Fruit fly (Drosophila melanogaster) whole organism, embryonic: ENCODE data around the gene bnl.

Source experiments
- CG11093 ChIP-seq: fragments of 200-800 bp; sonication (Bioruptor generic); IDR thresholded peaks from 3 replicates; pipeline ENCODE4 v1.3.6; 2022; ENCODE audit warnings: missing biosample characterization, missing genetic modification characterization
- CG11456 ChIP-seq: fragments of 200-800 bp; sonication (Bioruptor generic); IDR thresholded peaks from 3 replicates; pipeline ENCODE4 v1.3.6; 2022; ENCODE audit warnings: missing biosample characterization, missing genetic modification characterization
- CG12391 ChIP-seq: fragments of 200-800 bp; sonication (Bioruptor generic); optimal IDR thresholded peaks from 3 replicates; lab custom pipeline; 2018; ENCODE audit warnings: missing biosample characterization, mild to moderate bottlenecking, missing genetic modification characterization, moderate library complexity
- CG12769 ChIP-seq: fragments of 200-800 bp; sonication (Bioruptor generic); optimal IDR thresholded peaks from 2 replicates; lab custom pipeline; 2019; ENCODE audit warnings: missing biosample characterization, mild to moderate bottlenecking, missing genetic modification characterization, moderate library complexity
- CG14965 ChIP-seq: fragments of 200-800 bp; sonication (Bioruptor generic); optimal IDR thresholded peaks from 2 replicates; lab custom pipeline; 2016; ENCODE audit warnings: missing biosample characterization, missing genetic modification characterization, borderline replicate concordance
- CG1529 ChIP-seq: fragments of 200-800 bp; sonication (Bioruptor generic); optimal IDR thresholded peaks from 3 replicates; lab custom pipeline; 2018; ENCODE audit warnings: missing biosample characterization, missing genetic modification characterization
- CG1602 ChIP-seq: fragments of 200-800 bp; sonication (Bioruptor generic); optimal IDR thresholded peaks from 3 replicates; lab custom pipeline; 2016; ENCODE audit warnings: missing biosample characterization, missing genetic modification characterization
- CG16779 ChIP-seq: fragments of 200-800 bp; sonication (Bioruptor generic); IDR thresholded peaks from 2 replicates; pipeline ENCODE4 v1.3.6; 2022; ENCODE audit warnings: missing biosample characterization, missing genetic modification characterization
- CG17361 ChIP-seq: fragments of 200-800 bp; sonication (Bioruptor generic); IDR thresholded peaks from 3 replicates; pipeline ENCODE4 v1.3.6; 2022; ENCODE audit warnings: missing biosample characterization, missing genetic modification characterization
- CG18262 ChIP-seq: fragments of 200-800 bp; optimal IDR thresholded peaks from 3 replicates; lab custom pipeline; 2019; ENCODE audit warnings: missing biosample characterization, mild to moderate bottlenecking, missing genetic modification characterization, moderate library complexity
- CG18599 ChIP-seq: fragments of 200-800 bp; sonication (Bioruptor generic); optimal IDR thresholded peaks from 3 replicates; lab custom pipeline; 2017; ENCODE audit warnings: missing biosample characterization, missing genetic modification characterization, mild to moderate bottlenecking, moderate library complexity, missing genetic modification reagents
- CG2116 ChIP-seq: fragments of 200-800 bp; sonication (Bioruptor generic); optimal IDR thresholded peaks from 3 replicates; lab custom pipeline; 2018; ENCODE audit warnings: missing biosample characterization, mild to moderate bottlenecking, missing genetic modification characterization
- CG6254 ChIP-seq: fragments of 200-800 bp; sonication (Bioruptor generic); optimal IDR thresholded peaks from 3 replicates; lab custom pipeline; 2017; ENCODE audit warnings: mild to moderate bottlenecking, missing biosample characterization, missing genetic modification reagents, missing genetic modification characterization
- CG6813 ChIP-seq: fragments of 200-800 bp; sonication (Bioruptor generic); optimal IDR thresholded peaks from 2 replicates; lab custom pipeline; 2017; ENCODE audit warnings: missing biosample characterization, missing genetic modification characterization, mild to moderate bottlenecking, moderate library complexity, missing genetic modification reagents
- CG7786 ChIP-seq: fragments of 200-800 bp; sonication (Bioruptor generic); optimal IDR thresholded peaks from 2 replicates; lab custom pipeline; 2016; ENCODE audit warnings: missing biosample characterization, missing genetic modification characterization
- CG7839 ChIP-seq: fragments of 200-800 bp; sonication (Bioruptor generic); optimal IDR thresholded peaks from 3 replicates; lab custom pipeline; 2018; ENCODE audit warnings: missing biosample characterization, mild to moderate bottlenecking, missing genetic modification characterization, moderate library complexity
- CG8089 ChIP-seq: fragments of 200-800 bp; sonication (Bioruptor generic); optimal IDR thresholded peaks from 3 replicates; lab custom pipeline; 2016; ENCODE audit warnings: missing biosample characterization, missing genetic modification characterization
- CG8765 ChIP-seq: fragments of 200-800 bp; sonication (Bioruptor generic); IDR thresholded peaks from 2 replicates; pipeline ENCODE4 v1.3.6; 2022; ENCODE audit warnings: missing biosample characterization, missing genetic modification characterization
- CG9609 ChIP-seq: fragments of 200-800 bp; sonication (Bioruptor generic); optimal IDR thresholded peaks from 3 replicates; lab custom pipeline; 2016; ENCODE audit warnings: missing biosample characterization, missing genetic modification characterization
- Dbx ChIP-seq: fragments of 200-800 bp; sonication (Bioruptor generic); IDR thresholded peaks from 3 replicates; pipeline ENCODE4 v1.3.6; 2022; ENCODE audit warnings: missing biosample characterization, missing genetic modification characterization
- Dip3 ChIP-seq: fragments of 200-800 bp; sonication (Bioruptor generic); optimal IDR thresholded peaks from 3 replicates; lab custom pipeline; 2016; ENCODE audit warnings: missing biosample characterization, missing genetic modification characterization
- Dll ChIP-seq: fragments of 200-800 bp; sonication (Bioruptor generic); IDR thresholded peaks from 4 replicates; pipeline ENCODE4 v1.3.6; 2022; ENCODE audit warnings: missing biosample characterization, missing genetic modification characterization; ENCODE audit not compliant: partially characterized antibody
- E2f1 ChIP-seq: fragments of 200-800 bp; sonication (Bioruptor generic); IDR thresholded peaks from 2 replicates; pipeline ENCODE4 v1.3.6; 2022; ENCODE audit warnings: missing biosample characterization, missing genetic modification characterization
- Ets97D ChIP-seq: fragments of 200-800 bp; sonication (Bioruptor generic); optimal IDR thresholded peaks from 3 replicates; lab custom pipeline; 2016; ENCODE audit warnings: missing biosample characterization, missing genetic modification characterization
- HmgD ChIP-seq: fragments of 200-800 bp; sonication (Bioruptor generic); optimal IDR thresholded peaks from 3 replicates; lab custom pipeline; 2016; ENCODE audit warnings: missing biosample characterization, missing genetic modification characterization
- MBD-R2 ChIP-seq: fragments of 200-800 bp; sonication (Bioruptor generic); IDR thresholded peaks from 2 replicates; pipeline ENCODE4 v1.3.6; 2022; ENCODE audit warnings: missing biosample characterization, missing genetic modification characterization
- Nf-YA ChIP-seq: fragments of 200-800 bp; sonication (Bioruptor generic); IDR thresholded peaks from 2 replicates; pipeline ENCODE4 v1.3.6; 2022; ENCODE audit warnings: missing biosample characterization, missing genetic modification characterization
- Taf1 ChIP-seq: fragments of 200-800 bp; sonication (Bioruptor generic); IDR thresholded peaks from 2 replicates; pipeline ENCODE4 v1.3.6; 2022; ENCODE audit warnings: missing biosample characterization, missing genetic modification characterization
- Usf ChIP-seq: fragments of 200-800 bp; sonication (Bioruptor generic); optimal IDR thresholded peaks from 2 replicates; lab custom pipeline; 2017; ENCODE audit warnings: missing genotype, missing biosample characterization, missing genetic modification characterization
- Vsx1 ChIP-seq: fragments of 200-800 bp; sonication (Bioruptor generic); optimal IDR thresholded peaks from 2 replicates; lab custom pipeline; 2017; ENCODE audit warnings: missing biosample characterization, mild to moderate bottlenecking, missing genetic modification characterization, missing genetic modification reagents
- az2 ChIP-seq: fragments of 200-800 bp; sonication (Bioruptor generic); optimal IDR thresholded peaks from 3 replicates; lab custom pipeline; 2016; ENCODE audit warnings: missing biosample characterization, missing genetic modification characterization
- bab2 ChIP-seq: fragments of 200-800 bp; sonication (Bioruptor generic); optimal IDR thresholded peaks from 2 replicates; lab custom pipeline; 2016; ENCODE audit warnings: missing biosample characterization, missing genetic modification characterization
- crc ChIP-seq: fragments of 200-800 bp; sonication (Bioruptor generic); optimal IDR thresholded peaks from 2 replicates; lab custom pipeline; 2016; ENCODE audit warnings: missing biosample characterization, missing genetic modification characterization
- cwo ChIP-seq: fragments of 200-800 bp; sonication (Bioruptor generic); optimal IDR thresholded peaks from 3 replicates; lab custom pipeline; 2017; ENCODE audit warnings: missing biosample characterization, missing genetic modification characterization, mild to moderate bottlenecking, moderate library complexity, missing genetic modification reagents
- dan ChIP-seq: fragments of 200-800 bp; sonication (Bioruptor generic); IDR thresholded peaks from 2 replicates; pipeline ENCODE4 v1.3.6; 2022; ENCODE audit warnings: missing biosample characterization, missing genetic modification characterization
- dm ChIP-seq: fragments of 200-800 bp; sonication (Bioruptor generic); optimal IDR thresholded peaks from 3 replicates; lab custom pipeline; 2016; ENCODE audit warnings: missing biosample characterization, missing genetic modification characterization
- ewg ChIP-seq: fragments of 200-800 bp; sonication (Bioruptor generic); optimal IDR thresholded peaks from 3 replicates; lab custom pipeline; 2017; ENCODE audit warnings: mild to moderate bottlenecking, missing biosample characterization, missing genetic modification reagents, missing genetic modification characterization
- fru ChIP-seq: fragments of >200 bp; optimal IDR thresholded peaks from 2 replicates; lab custom pipeline; 2017
- hbn ChIP-seq: fragments of 200-800 bp; sonication (Bioruptor generic); IDR thresholded peaks from 2 replicates; pipeline ENCODE4 v1.3.6; 2022; ENCODE audit warnings: missing biosample characterization, missing genetic modification characterization; ENCODE audit not compliant: partially characterized antibody
- ind ChIP-seq: fragments of 200-800 bp; sonication (Bioruptor generic); optimal IDR thresholded peaks from 3 replicates; lab custom pipeline; 2016; ENCODE audit warnings: missing biosample characterization, missing genetic modification characterization
- jigr1 ChIP-seq: fragments of 200-800 bp; sonication (Bioruptor generic); IDR thresholded peaks from 3 replicates; pipeline ENCODE4 v1.3.6; 2022; ENCODE audit warnings: missing biosample characterization, missing genetic modification characterization
- lola ChIP-seq, 3 experiments: fragments of >200 bp in 2 of 3; fragments of 200-800 bp in 1 of 3; sonication (Bioruptor generic) in 1 of 3; optimal IDR thresholded peaks; 2 replicates each; lab custom pipeline; 2017 to 2019; ENCODE audit warnings: missing biosample characterization in 3 of 3, missing genetic modification characterization in 3 of 3, mild to moderate bottlenecking in 1 of 3, moderate library complexity in 1 of 3
- onecut ChIP-seq: fragments of 200-800 bp; sonication (Bioruptor generic); IDR thresholded peaks from 2 replicates; pipeline ENCODE4 v1.3.6; 2022; ENCODE audit warnings: missing biosample characterization, missing genetic modification characterization
- pb ChIP-seq: fragments of 200-800 bp; sonication (Bioruptor generic); optimal IDR thresholded peaks from 3 replicates; lab custom pipeline; 2016; ENCODE audit warnings: missing biosample characterization, missing genetic modification characterization
- phol ChIP-seq: fragments of 200-800 bp; sonication (Bioruptor generic); optimal IDR thresholded peaks from 3 replicates; lab custom pipeline; 2018; ENCODE audit warnings: missing biosample characterization, mild to moderate bottlenecking, missing genetic modification characterization, moderate library complexity
- stc ChIP-seq: fragments of 200-800 bp; sonication (Bioruptor generic); IDR thresholded peaks from 2 replicates; pipeline ENCODE4 v1.3.6; 2022; ENCODE audit warnings: missing biosample characterization, missing genetic modification characterization
- sug ChIP-seq: fragments of 200-800 bp; optimal IDR thresholded peaks from 2 replicates; lab custom pipeline; 2019; ENCODE audit warnings: missing biosample characterization, mild to moderate bottlenecking, missing genetic modification characterization, moderate library complexity
- tna ChIP-seq: fragments of 200-800 bp; sonication (Bioruptor generic); IDR thresholded peaks from 2 replicates; pipeline ENCODE4 v1.3.6; 2022; ENCODE audit warnings: missing biosample characterization, missing genetic modification characterization; ENCODE audit not compliant: partially characterized antibody
- vfl ChIP-seq: fragments of 200-800 bp; sonication (Bioruptor generic); optimal IDR thresholded peaks from 2 replicates; lab custom pipeline; 2016; ENCODE audit warnings: missing biosample characterization, missing genetic modification characterization
- vnd ChIP-seq: fragments of 200-800 bp; sonication (Bioruptor generic); IDR thresholded peaks from 3 replicates; pipeline ENCODE4 v1.3.6; 2022; ENCODE audit warnings: missing biosample characterization, missing genetic modification characterization; ENCODE audit not compliant: partially characterized antibody
- zen ChIP-seq: fragments of 200-800 bp; sonication (Bioruptor generic); optimal IDR thresholded peaks from 3 replicates; lab custom pipeline; 2018; ENCODE audit warnings: missing biosample characterization, mild to moderate bottlenecking, missing genetic modification characterization, moderate library complexity

Gene bnl

dm6 chr3R:19836687-19837086 lies at the start of gene bnl (continued):
- TF ChIP-seq CG1529 = peak; percentile 36
- TF ChIP-seq CG9609 = no peak
- TF ChIP-seq Dbx (GFP tag; lab: Robert Waterston, UW) = no peak; the same call in 2 of the 3 replicates
- no peak for TF ChIP-seq ind (GFP tag; lab: Kevin White, UChicago)
- peak; percentile 47 for TF ChIP-seq CG8089 (GFP tag; lab: Kevin White, UChicago)
- TF ChIP-seq ewg (GFP tag; lab: Kevin White, UChicago) = peak; percentile 11
- peak; percentile 59 for TF ChIP-seq vnd
- TF ChIP-seq crc (GFP tag; lab: Kevin White, UChicago) = no peak
- TF ChIP-seq Nf-YA = 0 out of 2 replicates have a peak, but pooled peaks have one; percentile 31
- no peak for TF ChIP-seq stc (GFP tag; lab: Robert Waterston, UW)
- peak; percentile 62 for TF ChIP-seq sug (tag; lab: Kevin White, UChicago)
- TF ChIP-seq E2f1 (GFP tag; lab: Robert Waterston, UW) = no peak
- no peak for TF ChIP-seq CG2116 (GFP tag; lab: Kevin White, UChicago)
- 0 out of 2 replicates have a peak, but pooled peaks have one; percentile 64 for TF ChIP-seq CG16779 (GFP tag; lab: Robert Waterston, UW)
- peak; percentile 17 for TF ChIP-seq zen (tag; lab: Kevin White, UChicago)
- no peak for TF ChIP-seq CG1602
- no peak for TF ChIP-seq CG14965 (GFP tag; lab: Kevin White, UChicago)
- peak; percentile 16 for TF ChIP-seq CG6254 (GFP tag; lab: Kevin White, UChicago)
- no peak; the same call in 1 of the 2 replicates for TF ChIP-seq hbn (GFP tag; lab: Robert Waterston, UW)
- no peak for TF ChIP-seq Usf
- TF ChIP-seq onecut = peak; percentile 51
- TF ChIP-seq CG12391 (tag; lab: Kevin White, UChicago) = no peak
- peak; percentile 60; the same call in 1 of the 2 replicates for TF ChIP-seq tna (GFP tag; lab: Robert Waterston, UW)
- TF ChIP-seq bab2 (GFP tag; lab: Kevin White, UChicago) = no peak
- peak; percentile 85 for TF ChIP-seq cwo
- peak; percentile 46 for TF ChIP-seq CG6813 (GFP tag; lab: Kevin White, UChicago)
- no peak; the same call in 2 of the 3 replicates for TF ChIP-seq CG11093
- TF ChIP-seq Vsx1 (GFP tag; lab: Kevin White, UChicago) = peak; percentile 24
- TF ChIP-seq dan = no peak
- TF ChIP-seq jigr1 (GFP tag; lab: Robert Waterston, UW) = no peak
- TF ChIP-seq Dip3 (GFP tag; lab: Kevin White, UChicago) = no peak
- TF ChIP-seq Dll (GFP tag; lab: Robert Waterston, UW) = peak; percentile 40; the same call in 2 of the 4 replicates
- peak; percentile 27 for TF ChIP-seq CG18262 (tag; lab: Kevin White, UChicago)
- TF ChIP-seq Taf1 (GFP tag; lab: Robert Waterston, UW) = no peak
- TF ChIP-seq MBD-R2 = peak; percentile 22; the same call in 1 of the 2 replicates
- TF ChIP-seq fru (lab: Kevin White, UChicago) = no peak
- TF ChIP-seq CG18599 = peak; percentile 54
- TF ChIP-seq phol (tag; lab: Kevin White, UChicago) = peak; percentile 31
- TF ChIP-seq HmgD (GFP tag; lab: Kevin White, UChicago) = peak; percentile 67
- no peak for TF ChIP-seq CG7786 (GFP tag; lab: Kevin White, UChicago)
- TF ChIP-seq dm = peak; percentile 43
- TF ChIP-seq CG12769 = peak; percentile 86
- TF ChIP-seq CG17361 (GFP tag; lab: Robert Waterston, UW) = 0 out of 3 replicates have a peak, but pooled peaks have one; percentile 21
- no peak for TF ChIP-seq CG7839
- peak; percentile 32 for TF ChIP-seq vfl (GFP tag; lab: Kevin White, UChicago)
- TF ChIP-seq CG8765 (GFP tag; lab: Robert Waterston, UW) = 0 out of 2 replicates have a peak, but pooled peaks have one; percentile 19
- TF ChIP-seq lola (GFP tag; optimal IDR thresholded peaks at IDR 0.05; lab: Kevin White, UChicago) = no peak
- TF ChIP-seq Ets97D (GFP tag; lab: Kevin White, UChicago) = no peak
- TF ChIP-seq az2 = no peak
- peak; percentile 72 for TF ChIP-seq pb (GFP tag; lab: Kevin White, UChicago)
- TF ChIP-seq CG11456 (GFP tag; lab: Robert Waterston, UW) = no peak
